Fruit fly (Drosophila melanogaster) whole organism, embryonic: ENCODE results near the gene CG31347.
A peak's percentile ranks its signal among the peaks of the same experiment; 100 is the strongest.

Experiments used
- Bdp1 ChIP-seq: fragments of 200-800 bp; sonication (Bioruptor generic); optimal IDR thresholded peaks from 3 replicates; lab custom pipeline; 2016; ENCODE audit warnings: missing biosample characterization, missing genetic modification characterization
- CG10147 ChIP-seq: fragments of 200-800 bp; sonication (Bioruptor generic); optimal IDR thresholded peaks from 2 replicates; lab custom pipeline; 2019; ENCODE audit warnings: missing biosample characterization, mild to moderate bottlenecking, missing genetic modification characterization, moderate library complexity
- CG10267 ChIP-seq: fragments of 200-800 bp; sonication (Bioruptor generic); optimal IDR thresholded peaks from 2 replicates; lab custom pipeline; 2018; ENCODE audit warnings: missing biosample characterization, mild to moderate bottlenecking, missing genetic modification characterization, moderate library complexity
- CG11560 ChIP-seq: fragments of 200-800 bp; sonication (Bioruptor generic); IDR thresholded peaks from 3 replicates; pipeline ENCODE4 v1.3.6; 2022; ENCODE audit warnings: missing biosample characterization, missing genetic modification characterization
- CG12071 ChIP-seq: fragments of 200-800 bp; sonication (Bioruptor generic); optimal IDR thresholded peaks from 3 replicates; lab custom pipeline; 2018; ENCODE audit warnings: missing biosample characterization, mild to moderate bottlenecking, missing genetic modification characterization
- CG12236 ChIP-seq: fragments of 200-800 bp; sonication (Bioruptor generic); optimal IDR thresholded peaks from 2 replicates; lab custom pipeline; 2016; ENCODE audit warnings: missing biosample characterization, missing genetic modification characterization
- CG14860 ChIP-seq: fragments of 200-800 bp; sonication (Bioruptor generic); IDR thresholded peaks from 3 replicates; pipeline ENCODE4 v1.3.6; 2022; ENCODE audit warnings: missing biosample characterization, missing genetic modification characterization; ENCODE audit not compliant: partially characterized antibody
- CG18764 ChIP-seq: fragments of 200-800 bp; sonication (Bioruptor generic); optimal IDR thresholded peaks from 3 replicates; lab custom pipeline; 2016; ENCODE audit warnings: missing biosample characterization, missing genetic modification characterization
- CG2116 ChIP-seq: fragments of 200-800 bp; sonication (Bioruptor generic); optimal IDR thresholded peaks from 3 replicates; lab custom pipeline; 2018; ENCODE audit warnings: missing biosample characterization, mild to moderate bottlenecking, missing genetic modification characterization
- CG2875 ChIP-seq: fragments of 200-800 bp; sonication (Bioruptor generic); optimal IDR thresholded peaks from 2 replicates; lab custom pipeline; 2017; ENCODE audit warnings: missing biosample characterization, mild to moderate bottlenecking, missing genetic modification characterization, missing genetic modification reagents
- CG30020 ChIP-seq: fragments of 200-800 bp; optimal IDR thresholded peaks from 2 replicates; lab custom pipeline; 2019; ENCODE audit warnings: missing biosample characterization, mild to moderate bottlenecking, missing genetic modification characterization, moderate library complexity
- CG3163 ChIP-seq: fragments of 200-800 bp; sonication (Bioruptor generic); optimal IDR thresholded peaks from 3 replicates; lab custom pipeline; 2016; ENCODE audit warnings: missing biosample characterization, missing genetic modification characterization
- CG4404 ChIP-seq: fragments of 200-800 bp; sonication (Bioruptor generic); IDR thresholded peaks from 2 replicates; pipeline ENCODE4 v1.3.6; 2022; ENCODE audit warnings: missing biosample characterization, missing genetic modification characterization
- CG6175 ChIP-seq: fragments of 200-800 bp; sonication (Bioruptor generic); IDR thresholded peaks from 3 replicates; pipeline ENCODE4 v1.3.6; 2022; ENCODE audit warnings: missing biosample characterization, missing genetic modification characterization
- CG6813 ChIP-seq: fragments of 200-800 bp; sonication (Bioruptor generic); optimal IDR thresholded peaks from 2 replicates; lab custom pipeline; 2017; ENCODE audit warnings: missing biosample characterization, missing genetic modification characterization, mild to moderate bottlenecking, moderate library complexity, missing genetic modification reagents
- CG7357 ChIP-seq: fragments of 200-800 bp; sonication (Bioruptor generic); IDR thresholded peaks from 3 replicates; pipeline ENCODE4 v1.3.6; 2022; ENCODE audit warnings: missing biosample characterization, missing genetic modification characterization
- CG7372 ChIP-seq: fragments of 200-800 bp; sonication (Bioruptor generic); IDR thresholded peaks from 2 replicates; pipeline ENCODE4 v1.3.6; 2022; ENCODE audit warnings: missing biosample characterization, missing genetic modification characterization
- Dad ChIP-seq: fragments of 200-800 bp; sonication (Bioruptor generic); optimal IDR thresholded peaks from 3 replicates; lab custom pipeline; 2016; ENCODE audit warnings: missing biosample characterization, missing genetic modification characterization
- Dip3 ChIP-seq: fragments of 200-800 bp; sonication (Bioruptor generic); optimal IDR thresholded peaks from 3 replicates; lab custom pipeline; 2016; ENCODE audit warnings: missing biosample characterization, missing genetic modification characterization
- Dll ChIP-seq: fragments of 200-800 bp; sonication (Bioruptor generic); IDR thresholded peaks from 4 replicates; pipeline ENCODE4 v1.3.6; 2022; ENCODE audit warnings: missing biosample characterization, missing genetic modification characterization; ENCODE audit not compliant: partially characterized antibody
- Oaz ChIP-seq: fragments of 200-800 bp; sonication (Bioruptor generic); IDR thresholded peaks from 2 replicates; pipeline ENCODE4 v1.3.6; 2022; ENCODE audit warnings: missing biosample characterization, missing genetic modification characterization
- Oli ChIP-seq: fragments of 200-800 bp; sonication (Bioruptor generic); optimal IDR thresholded peaks from 2 replicates; lab custom pipeline; 2018; ENCODE audit warnings: missing biosample characterization, mild to moderate bottlenecking, missing genetic modification characterization, moderate library complexity
- Trl ChIP-seq, 3 experiments: fragments of >200 bp in 2 of 3; fragments of 200-800 bp in 1 of 3; sonication (Bioruptor generic) in 1 of 3; optimal IDR thresholded peaks; 2 replicates in 1 of 3; 3 replicates in 2 of 3; lab custom pipeline; 2016 to 2017; ENCODE audit warnings: missing biosample characterization in 1 of 3, missing genetic modification characterization in 1 of 3
- ash1 ChIP-seq: fragments of 200-800 bp; sonication (Bioruptor generic); optimal IDR thresholded peaks from 2 replicates; lab custom pipeline; 2018; ENCODE audit warnings: missing biosample characterization, mild to moderate bottlenecking, missing genetic modification characterization
- caup ChIP-seq: fragments of 200-800 bp; sonication (Bioruptor generic); optimal IDR thresholded peaks from 3 replicates; lab custom pipeline; 2017; ENCODE audit warnings: missing biosample characterization, mild to moderate bottlenecking, missing genetic modification characterization, moderate library complexity; ENCODE audit not compliant: severe bottlenecking
- cg ChIP-seq: fragments of 200-800 bp; sonication (Bioruptor generic); optimal IDR thresholded peaks from 3 replicates; lab custom pipeline; 2019; ENCODE audit warnings: missing biosample characterization, mild to moderate bottlenecking, missing genetic modification characterization, moderate library complexity
- crol ChIP-seq: fragments of 200-800 bp; sonication (Bioruptor generic); IDR thresholded peaks from 2 replicates; pipeline ENCODE4 v1.3.6; 2022; ENCODE audit warnings: missing biosample characterization, missing genetic modification characterization
- dimm ChIP-seq: fragments of 200-800 bp; sonication (Bioruptor generic); IDR thresholded peaks from 2 replicates; pipeline ENCODE4 v1.3.6; 2022; ENCODE audit warnings: missing biosample characterization, missing genetic modification characterization
- dmrt11E ChIP-seq: fragments of 200-800 bp; sonication (Bioruptor generic); optimal IDR thresholded peaks from 3 replicates; lab custom pipeline; 2018; ENCODE audit warnings: missing biosample characterization, mild to moderate bottlenecking, missing genetic modification characterization, moderate library complexity
- emc ChIP-seq: fragments of 200-800 bp; sonication (Bioruptor generic); optimal IDR thresholded peaks from 2 replicates; lab custom pipeline; 2016; ENCODE audit warnings: missing biosample characterization, missing genetic modification characterization
- exex ChIP-seq: fragments of 200-800 bp; sonication (Bioruptor generic); optimal IDR thresholded peaks from 4 replicates; lab custom pipeline; 2018; ENCODE audit warnings: missing biosample characterization, mild to moderate bottlenecking, missing genetic modification characterization, moderate library complexity
- fd102C ChIP-seq: fragments of 200-800 bp; sonication (Bioruptor generic); optimal IDR thresholded peaks from 2 replicates; lab custom pipeline; 2018; ENCODE audit warnings: missing biosample characterization, mild to moderate bottlenecking, missing genetic modification characterization, moderate library complexity
- grn ChIP-seq: fragments of 200-800 bp; sonication (Bioruptor generic); optimal IDR thresholded peaks from 3 replicates; lab custom pipeline; 2017; ENCODE audit warnings: missing biosample characterization, missing genetic modification characterization
- hth ChIP-seq: fragments of >200 bp; optimal IDR thresholded peaks from 2 replicates; lab custom pipeline; 2017; ENCODE audit warnings: inconsistent platforms
- ken ChIP-seq: fragments of 200-800 bp; sonication (Bioruptor generic); IDR thresholded peaks from 3 replicates; pipeline ENCODE4 v1.3.6; 2022; ENCODE audit warnings: missing biosample characterization, missing genetic modification characterization
- maf-S ChIP-seq: fragments of 200-800 bp; sonication (Bioruptor generic); optimal IDR thresholded peaks from 2 replicates; lab custom pipeline; 2016; ENCODE audit warnings: missing biosample characterization, missing genetic modification characterization
- mirr ChIP-seq: fragments of 200-800 bp; sonication (Bioruptor generic); optimal IDR thresholded peaks from 3 replicates; lab custom pipeline; 2018; ENCODE audit warnings: missing biosample characterization, mild to moderate bottlenecking, missing genetic modification characterization
- p53 ChIP-seq: fragments of 200-800 bp; sonication (Bioruptor generic); optimal IDR thresholded peaks from 2 replicates; lab custom pipeline; 2016; ENCODE audit warnings: missing biosample characterization, missing genetic modification characterization
- pnt ChIP-seq: fragments of 200-800 bp; sonication (Bioruptor generic); optimal IDR thresholded peaks from 3 replicates; lab custom pipeline; 2016; ENCODE audit warnings: missing biosample characterization, missing genetic modification characterization
- row ChIP-seq: fragments of 200-800 bp; sonication (Bioruptor generic); IDR thresholded peaks from 3 replicates; pipeline ENCODE4 v1.3.6; 2022; ENCODE audit warnings: missing biosample characterization, missing genetic modification characterization
- sisA ChIP-seq: fragments of 200-800 bp; sonication (Bioruptor generic); IDR thresholded peaks from 2 replicates; pipeline ENCODE4 v1.3.6; 2022; ENCODE audit warnings: missing biosample characterization, missing genetic modification characterization
- stwl ChIP-seq: fragments of 200-800 bp; sonication (Bioruptor generic); optimal IDR thresholded peaks from 3 replicates; lab custom pipeline; 2018; ENCODE audit warnings: missing biosample characterization, mild to moderate bottlenecking, missing genetic modification characterization, moderate library complexity
- tll ChIP-seq, 2 experiments: fragments of 200-800 bp in 1 of 2; fragments of >200 bp in 1 of 2; sonication (Bioruptor generic) in 1 of 2; optimal IDR thresholded peaks; 2 replicates each; lab custom pipeline; 2017 to 2019; ENCODE audit warnings: missing biosample characterization in 2 of 2, missing genetic modification characterization in 2 of 2, mild to moderate bottlenecking in 1 of 2, moderate library complexity in 1 of 2
- trem ChIP-seq: fragments of 200-800 bp; optimal IDR thresholded peaks from 3 replicates; lab custom pipeline; 2019; ENCODE audit warnings: missing biosample characterization, mild to moderate bottlenecking, missing genetic modification characterization, moderate library complexity
- unc-4 ChIP-seq: fragments of 200-800 bp; sonication (Bioruptor generic); IDR thresholded peaks from 2 replicates; pipeline ENCODE4 v1.3.6; 2022; ENCODE audit warnings: missing biosample characterization, missing genetic modification characterization; ENCODE audit not compliant: partially characterized antibody
- vfl ChIP-seq: fragments of 200-800 bp; sonication (Bioruptor generic); optimal IDR thresholded peaks from 2 replicates; lab custom pipeline; 2016; ENCODE audit warnings: missing biosample characterization, missing genetic modification characterization
- yki ChIP-seq: fragments of >200 bp; optimal IDR thresholded peaks from 3 replicates; lab custom pipeline; 2018
- zfh2 ChIP-seq: fragments of 200-800 bp; sonication (Bioruptor generic); optimal IDR thresholded peaks from 2 replicates; lab custom pipeline; 2016; ENCODE audit warnings: missing biosample characterization, missing genetic modification characterization

Gene CG31347

DNA sequence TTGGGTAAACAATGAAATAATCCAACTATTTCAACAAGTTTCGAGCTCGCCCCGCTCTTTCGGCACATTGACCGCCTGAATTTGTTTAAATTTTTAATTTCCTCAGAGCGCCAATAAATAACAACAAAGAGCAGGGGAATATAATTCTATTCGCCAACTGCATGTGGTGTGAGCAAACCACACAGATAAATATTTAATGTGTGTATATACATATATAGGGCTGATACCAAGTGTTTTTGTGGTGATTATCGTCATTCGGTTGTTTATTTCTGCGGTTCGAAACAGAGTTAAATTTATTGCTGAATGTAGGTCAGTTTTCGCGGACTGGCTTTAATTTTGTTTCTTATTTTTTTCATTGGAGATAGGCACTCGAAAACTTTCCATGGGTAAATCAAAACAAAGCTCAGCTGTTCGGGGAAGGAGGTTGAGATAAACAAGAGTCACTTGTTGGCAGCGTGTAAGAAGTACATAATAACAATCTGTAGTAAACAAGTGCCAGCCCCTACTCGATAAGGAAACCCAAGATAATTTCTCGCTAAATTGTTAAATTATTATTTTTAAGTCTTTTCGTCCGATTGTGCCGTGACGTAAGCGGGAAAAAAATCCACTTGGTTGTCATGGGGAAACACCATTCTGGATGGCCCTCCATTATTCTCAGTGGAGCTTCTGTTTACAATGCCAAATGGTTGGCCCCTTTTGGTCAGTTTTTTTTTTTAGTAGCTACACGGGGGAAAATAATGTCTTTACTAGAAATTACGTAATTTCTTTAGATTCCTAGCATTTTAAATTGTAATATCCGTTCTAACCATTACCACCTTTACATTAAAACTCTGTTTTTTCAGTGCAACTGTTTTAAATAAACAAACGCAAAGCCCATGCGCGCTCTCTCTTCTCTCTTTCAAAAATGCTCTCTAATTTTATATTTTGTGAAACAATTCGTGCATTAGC is 25.5 kb upstream of the CG31347 start (continued):
- peak; percentile 29 for TF ChIP-seq CG12236 (GFP tag; lab: Kevin White, UChicago)
- no peak for TF ChIP-seq stwl (tag; lab: Kevin White, UChicago)
- TF ChIP-seq emc, result peak; percentile 21
- no peak for TF ChIP-seq crol (GFP tag; lab: Robert Waterston, UW)
- TF ChIP-seq CG7357 (GFP tag; lab: Robert Waterston, UW), result no peak; the same call in 2 of the 3 replicates
- TF ChIP-seq Bdp1, result peak; percentile 37
- TF ChIP-seq CG10147 (GFP tag; lab: Kevin White, UChicago), result no peak
- TF ChIP-seq vfl, result peak; percentile 17
- peak; percentile 6 for TF ChIP-seq pnt (GFP tag; lab: Kevin White, UChicago)
- peak; percentile 9 for TF ChIP-seq Dad (GFP tag; lab: Kevin White, UChicago)
- no peak for TF ChIP-seq caup (GFP tag; lab: Kevin White, UChicago)
- no peak for TF ChIP-seq unc-4 (GFP tag; lab: Robert Waterston, UW)
- TF ChIP-seq CG14860 (GFP tag; lab: Robert Waterston, UW), result no peak
- peak; percentile 27 for TF ChIP-seq CG2875 (GFP tag; lab: Kevin White, UChicago)
- TF ChIP-seq yki (lab: Kevin White, UChicago), result no peak
- TF ChIP-seq CG10267 (tag; lab: Kevin White, UChicago), result no peak
- TF ChIP-seq CG6175 (GFP tag; lab: Robert Waterston, UW), result no peak
- TF ChIP-seq CG11560 (tag; lab: Robert Waterston, UW), result no peak
- peak; percentile 63 for TF ChIP-seq exex
- no peak for TF ChIP-seq dmrt11E (tag; lab: Kevin White, UChicago)
- 0 out of 3 replicates have a peak, but pooled peaks have one; percentile 39 for TF ChIP-seq ken (GFP tag; lab: Robert Waterston, UW)
- no peak for TF ChIP-seq p53 (GFP tag; lab: Kevin White, UChicago)
- TF ChIP-seq cg (GFP tag; lab: Kevin White, UChicago), result no peak
- peak; percentile 53 for TF ChIP-seq Oli (tag; lab: Kevin White, UChicago)
- TF ChIP-seq CG3163 (GFP tag; lab: Kevin White, UChicago), result peak; percentile 27
- no peak for TF ChIP-seq dimm (GFP tag; lab: Robert Waterston, UW)
- TF ChIP-seq mirr (GFP tag; lab: Kevin White, UChicago), result peak; percentile 43
- TF ChIP-seq Oaz (GFP tag; lab: Robert Waterston, UW), result peak; percentile 56
- TF ChIP-seq zfh2, result peak; percentile 50
- TF ChIP-seq CG4404 (GFP tag; lab: Robert Waterston, UW), result no peak
- TF ChIP-seq CG6813, result peak; percentile 50
- peak; percentile 82 for TF ChIP-seq row
- TF ChIP-seq fd102C (GFP tag; lab: Kevin White, UChicago), result no peak
- TF ChIP-seq CG7372 (GFP tag; lab: Robert Waterston, UW), result peak; percentile 26; the same call in 1 of the 2 replicates
- TF ChIP-seq trem (tag; lab: Kevin White, UChicago), result no peak
- TF ChIP-seq CG18764 (GFP tag; lab: Kevin White, UChicago), result peak; percentile 2
- TF ChIP-seq sisA (GFP tag; lab: Robert Waterston, UW), result peak; percentile 67
- TF ChIP-seq Dll (GFP tag; lab: Robert Waterston, UW), result no peak
- no peak for TF ChIP-seq grn (GFP tag; lab: Kevin White, UChicago)
- TF ChIP-seq CG30020 (tag; lab: Kevin White, UChicago), result no peak
- peak; percentile 42 for TF ChIP-seq maf-S (GFP tag; lab: Kevin White, UChicago)
- TF ChIP-seq Trl (optimal IDR thresholded peaks at IDR 0.05; lab: Kevin White, UChicago), result peak; percentile 44 to 68
- peak; percentile 30 for TF ChIP-seq Trl (GFP tag; optimal IDR thresholded peaks at IDR 0.05; lab: Kevin White, UChicago)
- peak; percentile 16 for TF ChIP-seq CG2116
- no peak for TF ChIP-seq hth (lab: Kevin White, UChicago)
- no peak for TF ChIP-seq tll (GFP tag; optimal IDR thresholded peaks at IDR 0.05; lab: Kevin White, UChicago)
- no peak for TF ChIP-seq CG12071
- peak; percentile 43 for TF ChIP-seq Dip3 (GFP tag; lab: Kevin White, UChicago)
- no peak for TF ChIP-seq ash1 (GFP tag; lab: Kevin White, UChicago)
